Fruit fly (Drosophila melanogaster) whole organism, prepupa: ENCODE results near the gene CG8460.

Experiments used
- Blimp-1 ChIP-seq: fragments of 200-800 bp; sonication (Bioruptor generic); optimal IDR thresholded peaks from 3 replicates; lab custom pipeline; 2017; ENCODE audit warnings: missing biosample characterization, missing genetic modification characterization, mild to moderate bottlenecking, moderate library complexity, missing genetic modification reagents
- CG10631 ChIP-seq: fragments of 200-800 bp; sonication (Bioruptor generic); optimal IDR thresholded peaks from 2 replicates; lab custom pipeline; 2016; ENCODE audit warnings: missing biosample characterization, missing genetic modification characterization
- CG10669 ChIP-seq: fragments of 200-800 bp; sonication (Bioruptor generic); optimal IDR thresholded peaks from 3 replicates; lab custom pipeline; 2018; ENCODE audit warnings: missing biosample characterization, mild to moderate bottlenecking, missing genetic modification characterization, moderate library complexity
- CG11762 ChIP-seq: fragments of 200-800 bp; sonication (Bioruptor generic); optimal IDR thresholded peaks from 3 replicates; lab custom pipeline; 2016; ENCODE audit warnings: missing biosample characterization, missing genetic modification characterization; ENCODE audit not compliant: insufficient read depth
- CG11902 ChIP-seq: fragments of 200-800 bp; sonication (Bioruptor generic); optimal IDR thresholded peaks from 3 replicates; lab custom pipeline; 2016; ENCODE audit warnings: missing biosample characterization, missing genetic modification characterization
- CG15336 ChIP-seq: fragments of 200-800 bp; sonication (Bioruptor generic); IDR thresholded peaks from 2 replicates; pipeline ENCODE4 v1.3.6; 2022; ENCODE audit warnings: missing biosample characterization, missing genetic modification characterization
- CG1621 ChIP-seq: fragments of 200-800 bp; sonication (Bioruptor generic); optimal IDR thresholded peaks from 3 replicates; lab custom pipeline; 2018; ENCODE audit warnings: missing biosample characterization, mild to moderate bottlenecking, missing genetic modification characterization
- CG3032 ChIP-seq: fragments of 200-800 bp; optimal IDR thresholded peaks from 2 replicates; lab custom pipeline; 2019; ENCODE audit warnings: missing biosample characterization, mild to moderate bottlenecking, missing genetic modification characterization, moderate library complexity
- CG31627 ChIP-seq: fragments of 200-800 bp; sonication (Bioruptor generic); optimal IDR thresholded peaks from 3 replicates; lab custom pipeline; 2016; ENCODE audit warnings: missing biosample characterization, missing genetic modification characterization
- CG32006 ChIP-seq: fragments of 200-800 bp; sonication (Bioruptor generic); optimal IDR thresholded peaks from 3 replicates; lab custom pipeline; 2017; ENCODE audit warnings: missing biosample characterization, mild to moderate bottlenecking, missing genetic modification characterization
- CG3919 ChIP-seq: fragments of 200-800 bp; sonication (Bioruptor generic); optimal IDR thresholded peaks from 3 replicates; lab custom pipeline; 2016; ENCODE audit warnings: missing biosample characterization, missing genetic modification characterization
- CG4318 ChIP-seq: fragments of 200-800 bp; sonication (Bioruptor generic); optimal IDR thresholded peaks from 3 replicates; lab custom pipeline; 2017; ENCODE audit warnings: missing biosample characterization, mild to moderate bottlenecking, missing genetic modification characterization
- CG6163 ChIP-seq: fragments of 200-800 bp; sonication (Bioruptor generic); IDR thresholded peaks from 3 replicates; pipeline ENCODE4 v1.3.6; 2022; ENCODE audit warnings: missing biosample characterization, missing genetic modification characterization
- CG6276 ChIP-seq: fragments of 200-800 bp; sonication (Bioruptor generic); optimal IDR thresholded peaks from 2 replicates; lab custom pipeline; 2017; ENCODE audit warnings: missing biosample characterization, mild to moderate bottlenecking, missing genetic modification characterization
- CG6792 ChIP-seq: fragments of 200-800 bp; sonication (Bioruptor generic); optimal IDR thresholded peaks from 3 replicates; lab custom pipeline; 2016; ENCODE audit warnings: missing biosample characterization, missing genetic modification characterization
- CG6808 ChIP-seq: fragments of 200-800 bp; sonication (Bioruptor generic); optimal IDR thresholded peaks from 3 replicates; lab custom pipeline; 2017; ENCODE audit warnings: missing biosample characterization, missing genetic modification characterization, mild to moderate bottlenecking, moderate library complexity, missing genetic modification reagents
- CG7368 ChIP-seq: fragments of 200-800 bp; sonication (Bioruptor generic); optimal IDR thresholded peaks from 3 replicates; lab custom pipeline; 2016; ENCODE audit warnings: missing biosample characterization, missing genetic modification characterization
- CG8119 ChIP-seq: fragments of 200-800 bp; sonication (Bioruptor generic); IDR thresholded peaks from 3 replicates; pipeline ENCODE4 v1.3.6; 2022; ENCODE audit warnings: missing biosample characterization, missing genetic modification characterization
- CG8632 ChIP-seq: fragments of 200-800 bp; sonication (Bioruptor generic); optimal IDR thresholded peaks from 3 replicates; lab custom pipeline; 2016; ENCODE audit warnings: missing biosample characterization, missing genetic modification characterization
- CG9139 ChIP-seq: fragments of 200-800 bp; sonication (Bioruptor generic); optimal IDR thresholded peaks from 3 replicates; lab custom pipeline; 2017; ENCODE audit warnings: missing biosample characterization, mild to moderate bottlenecking, missing genetic modification characterization
- Eip75B ChIP-seq: fragments of 200-800 bp; sonication (Bioruptor generic); optimal IDR thresholded peaks from 3 replicates; lab custom pipeline; 2016; ENCODE audit warnings: missing biosample characterization, missing genetic modification characterization
- Eip93F ChIP-seq: fragments of 200-800 bp; sonication (Bioruptor generic); optimal IDR thresholded peaks from 2 replicates; lab custom pipeline; 2016; ENCODE audit warnings: missing biosample characterization, mild to moderate bottlenecking, missing genetic modification characterization
- Ets21C ChIP-seq: fragments of 200-800 bp; sonication (Bioruptor generic); optimal IDR thresholded peaks from 3 replicates; lab custom pipeline; 2016; ENCODE audit warnings: missing biosample characterization, missing genetic modification characterization
- Ets96B ChIP-seq: fragments of 200-800 bp; optimal IDR thresholded peaks from 2 replicates; lab custom pipeline; 2019; ENCODE audit warnings: missing biosample characterization, mild to moderate bottlenecking, missing genetic modification characterization, moderate library complexity
- Gug ChIP-seq: fragments of 200-800 bp; sonication (Bioruptor generic); IDR thresholded peaks from 2 replicates; pipeline ENCODE4 v1.3.6; 2022; ENCODE audit warnings: missing biosample characterization, missing genetic modification characterization
- Hr38 ChIP-seq: sonication (Bioruptor generic); optimal IDR thresholded peaks from 2 replicates; lab custom pipeline; 2016; ENCODE audit warnings: missing biosample characterization, missing genetic modification characterization
- Hr4 ChIP-seq: fragments of 200-800 bp; sonication (Bioruptor generic); optimal IDR thresholded peaks from 3 replicates; lab custom pipeline; 2016; ENCODE audit warnings: missing biosample characterization, missing genetic modification characterization
- Lpt ChIP-seq: fragments of 200-800 bp; sonication (Bioruptor generic); optimal IDR thresholded peaks from 3 replicates; lab custom pipeline; 2016; ENCODE audit warnings: missing biosample characterization, missing genetic modification characterization
- Sox102F ChIP-seq: fragments of 200-800 bp; sonication (Bioruptor generic); optimal IDR thresholded peaks from 2 replicates; lab custom pipeline; 2016; ENCODE audit warnings: missing biosample characterization, mild to moderate bottlenecking, missing genetic modification characterization
- Sox15 ChIP-seq: fragments of 200-800 bp; sonication (Bioruptor generic); optimal IDR thresholded peaks from 3 replicates; lab custom pipeline; 2016; ENCODE audit warnings: missing biosample characterization, missing genetic modification characterization
- achi ChIP-seq: fragments of 200-800 bp; sonication (Bioruptor generic); optimal IDR thresholded peaks from 3 replicates; lab custom pipeline; 2016; ENCODE audit warnings: missing biosample characterization, missing genetic modification characterization
- dac ChIP-seq: fragments of 200-800 bp; sonication (Bioruptor generic); optimal IDR thresholded peaks from 2 replicates; lab custom pipeline; 2017; ENCODE audit warnings: missing biosample characterization, mild to moderate bottlenecking, missing genetic modification characterization
- dsx ChIP-seq: fragments of 200-800 bp; optimal IDR thresholded peaks from 3 replicates; lab custom pipeline; 2019; ENCODE audit warnings: missing biosample characterization, mild to moderate bottlenecking, missing genetic modification characterization, moderate library complexity; ENCODE audit not compliant: poor library complexity, severe bottlenecking
- esn ChIP-seq: fragments of 200-800 bp; sonication (Bioruptor generic); optimal IDR thresholded peaks from 2 replicates; lab custom pipeline; 2016; ENCODE audit warnings: missing biosample characterization, mild to moderate bottlenecking, missing genetic modification characterization, moderate library complexity
- fd59A ChIP-seq: fragments of 200-800 bp; sonication (Bioruptor generic); optimal IDR thresholded peaks from 2 replicates; lab custom pipeline; 2017; ENCODE audit warnings: missing biosample characterization, mild to moderate bottlenecking, missing genetic modification characterization, missing genetic modification reagents
- fd85E ChIP-seq: fragments of 200-800 bp; sonication (Bioruptor generic); optimal IDR thresholded peaks from 3 replicates; lab custom pipeline; 2016; ENCODE audit warnings: missing biosample characterization, missing genetic modification characterization
- fkh ChIP-seq: fragments of 200-800 bp; sonication (Bioruptor generic); optimal IDR thresholded peaks from 3 replicates; lab custom pipeline; 2017; ENCODE audit warnings: missing biosample characterization, mild to moderate bottlenecking, missing genetic modification characterization, moderate library complexity
- net ChIP-seq: fragments of 200-800 bp; sonication (Bioruptor generic); optimal IDR thresholded peaks from 3 replicates; lab custom pipeline; 2016; ENCODE audit warnings: missing biosample characterization, missing genetic modification characterization
- pdm3 ChIP-seq: fragments of 200-800 bp; sonication (Bioruptor generic); optimal IDR thresholded peaks from 3 replicates; lab custom pipeline; 2016; ENCODE audit warnings: missing biosample characterization, missing genetic modification characterization
- ss ChIP-seq, 2 experiments: fragments of 200-800 bp; sonication (Bioruptor generic); optimal IDR thresholded peaks; 2 replicates in 1 of 2; 3 replicates in 1 of 2; lab custom pipeline; 2017 to 2018; ENCODE audit warnings: mild to moderate bottlenecking in 2 of 2, missing biosample characterization in 2 of 2, missing genetic modification characterization in 2 of 2, moderate library complexity in 1 of 2
- svp ChIP-seq: fragments of 200-800 bp; sonication (Bioruptor generic); peaks from one replicate; lab custom pipeline; 2016; ENCODE audit warnings: missing biosample characterization, missing genetic modification characterization
- topi ChIP-seq: fragments of 200-800 bp; sonication (Bioruptor generic); optimal IDR thresholded peaks from 3 replicates; lab custom pipeline; 2016; ENCODE audit warnings: missing biosample characterization, missing genetic modification characterization

Gene CG8460

DNA sequence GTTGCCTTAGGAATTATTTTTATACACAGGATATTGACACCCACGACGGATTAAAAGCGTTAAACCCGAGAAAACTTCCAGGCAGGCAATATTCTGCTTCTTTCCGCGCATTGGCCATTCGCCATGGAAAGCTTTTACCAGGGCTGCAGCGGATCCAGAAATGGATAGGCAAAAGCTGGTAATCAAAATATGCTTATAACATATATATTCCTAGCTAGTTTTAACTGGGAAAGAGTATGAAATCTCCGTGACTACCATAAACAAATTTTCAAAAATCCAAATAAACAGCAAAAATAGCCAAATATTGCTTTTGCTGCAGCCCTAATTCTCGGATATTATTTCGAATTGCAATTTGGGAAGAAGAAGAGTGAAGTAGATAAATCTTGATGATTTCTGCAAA, 37.5 kb upstream of the CG8460 start, which contains the start of the genes PAPLA1 and Rbsn-5 (continued):
- TF ChIP-seq Sox15 (GFP tag; lab: Kevin White, UChicago) (peak; percentile 93), dsx (GFP tag; lab: Kevin White, UChicago) (peak; percentile 84), CG8632 (GFP tag; lab: Kevin White, UChicago) (peak; percentile 87), CG32006 (GFP tag; lab: Kevin White, UChicago) (peak; percentile 93), CG15336 (GFP tag; lab: Robert Waterston, UW) (peak; percentile 82), CG8119 (peak; percentile 79), CG31627 (GFP tag; lab: Kevin White, UChicago) (peak; percentile 98), achi (GFP tag; lab: Kevin White, UChicago) (peak; percentile 93), Hr4 (peak; percentile 96), Ets21C (GFP tag; lab: Kevin White, UChicago) (peak; percentile 95), Hr38 (GFP tag; lab: Kevin White, UChicago) (peak; percentile 76), topi (GFP tag; lab: Kevin White, UChicago) (peak; percentile 94), CG11762 (GFP tag; lab: Kevin White, UChicago) (peak; percentile 90), CG7368 (GFP tag; lab: Kevin White, UChicago) (peak; percentile 90), Gug (GFP tag; lab: Robert Waterston, UW) (peak; percentile 88), CG9139 (peak; percentile 62), esn (GFP tag; lab: Kevin White, UChicago) (peak; percentile 97), CG3032 (tag; lab: Kevin White, UChicago) (peak; percentile 94), pdm3 (GFP tag; lab: Kevin White, UChicago) (peak; percentile 96), Eip75B (GFP tag; lab: Kevin White, UChicago) (peak; percentile 95), CG3919 (GFP tag; lab: Kevin White, UChicago) (peak; percentile 95), Sox102F (peak; percentile 94), Lpt (GFP tag; lab: Kevin White, UChicago) (peak; percentile 87), CG1621 (tag; lab: Kevin White, UChicago) (peak; percentile 89)

DNA sequence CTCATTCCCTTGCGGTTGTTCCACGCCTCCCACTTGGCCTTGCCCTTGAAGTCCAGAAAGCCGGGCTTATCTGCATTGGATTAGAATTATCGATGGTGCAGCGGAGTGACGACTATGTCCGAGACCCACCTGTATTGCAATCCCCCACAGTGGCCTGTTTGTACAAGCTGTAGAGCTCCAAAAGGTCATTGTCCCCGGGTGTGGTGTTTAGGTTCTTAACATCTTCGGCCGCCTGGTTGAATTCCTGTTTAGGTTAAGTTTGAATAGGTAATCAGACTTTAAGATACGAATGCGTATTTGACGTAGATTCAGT, 35.0 kb upstream of the CG8460 start:
- TF ChIP-seq Ets21C (GFP tag; lab: Kevin White, UChicago) (no peak), CG3919 (GFP tag; lab: Kevin White, UChicago) (no peak), CG11902 (GFP tag; lab: Kevin White, UChicago) (no peak), CG9139 (no peak), Blimp-1 (GFP tag; lab: Kevin White, UChicago) (no peak), CG1621 (tag; lab: Kevin White, UChicago) (no peak), fd59A (no peak)

DNA sequence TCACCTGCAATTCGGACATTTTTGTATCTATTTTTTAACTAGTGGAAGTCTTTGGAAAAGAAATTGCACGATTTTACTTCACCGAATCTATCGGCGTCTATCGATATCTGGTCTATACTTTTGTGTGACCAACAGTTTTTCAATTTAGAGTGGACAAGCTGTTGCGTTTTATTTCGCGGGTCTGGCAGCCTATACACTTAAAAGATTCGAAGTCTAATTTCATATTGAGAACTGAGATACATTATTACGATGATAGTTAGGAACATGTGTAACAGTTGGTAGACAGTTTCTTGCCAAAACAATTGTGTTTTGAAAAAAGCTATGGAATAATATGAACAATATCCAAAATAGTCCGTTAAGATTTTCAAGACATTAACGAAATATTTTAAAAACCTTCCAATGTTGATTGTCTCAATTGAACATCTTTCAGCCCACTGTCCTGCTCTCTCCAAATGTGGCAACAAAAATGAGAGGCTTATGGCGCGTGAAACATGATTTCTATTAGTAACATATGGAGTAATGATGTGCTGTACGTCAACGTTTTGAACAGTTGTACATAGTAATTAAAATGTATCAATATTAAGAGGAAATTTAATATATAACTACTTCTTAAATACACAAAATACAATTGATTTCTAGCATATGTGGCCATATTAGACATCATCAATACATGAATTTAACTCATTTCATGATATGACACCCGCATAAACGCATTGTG, 34.5 kb upstream of the CG8460 start, which contains the start of gene Acbp1:
Acbp1 (minus strand) TSS at position 146 of the 718 bp plus-strand sequence.
- TF ChIP-seq pdm3 (GFP tag; lab: Kevin White, UChicago) (peak; percentile 94), CG31627 (GFP tag; lab: Kevin White, UChicago) (peak; percentile 95), fd59A (peak; percentile 94), CG6808 (GFP tag; lab: Kevin White, UChicago) (peak; percentile 97), dac (GFP tag; lab: Kevin White, UChicago) (peak; percentile 93), CG6163 (peak; percentile 95), CG10631 (GFP tag; lab: Kevin White, UChicago) (peak; percentile 94), net (GFP tag; lab: Kevin White, UChicago) (peak; percentile 98), Hr4 (peak; percentile 96), CG9139 (peak; percentile 95), svp (GFP tag; lab: Kevin White, UChicago) (peak; percentile 98), CG4318 (GFP tag; lab: Kevin White, UChicago) (peak; percentile 89), Eip93F (GFP tag; lab: Kevin White, UChicago) (peak; percentile 96), Ets21C (GFP tag; lab: Kevin White, UChicago) (peak; percentile 93), CG8119 (peak; percentile 97), dsx (GFP tag; lab: Kevin White, UChicago) (peak; percentile 96), fd85E (GFP tag; lab: Kevin White, UChicago) (peak; percentile 85), CG11902 (GFP tag; lab: Kevin White, UChicago) (peak; percentile 83), Eip75B (GFP tag; lab: Kevin White, UChicago) (peak; percentile 92), Sox102F (peak; percentile 97), fkh (GFP tag; lab: Kevin White, UChicago) (peak; percentile 70), CG6276 (GFP tag; lab: Kevin White, UChicago) (peak; percentile 98), CG6792 (GFP tag; lab: Kevin White, UChicago) (peak; percentile 96), ss (GFP tag; optimal IDR thresholded peaks at IDR 0.05; lab: Kevin White, UChicago) (peak; percentile 97 to 98), esn (GFP tag; lab: Kevin White, UChicago) (peak; percentile 97), Ets96B (tag; lab: Kevin White, UChicago) (peak; percentile 98), CG3919 (GFP tag; lab: Kevin White, UChicago) (peak; percentile 96), CG32006 (GFP tag; lab: Kevin White, UChicago) (peak; percentile 97), CG3032 (tag; lab: Kevin White, UChicago) (peak; percentile 97), topi (GFP tag; lab: Kevin White, UChicago) (peak; percentile 94), CG10669 (GFP tag; lab: Kevin White, UChicago) (peak; percentile 97), Lpt (GFP tag; lab: Kevin White, UChicago) (peak; percentile 95), Hr38 (GFP tag; lab: Kevin White, UChicago) (peak; percentile 69)
